Fruit fly (Drosophila melanogaster) whole organism, embryonic: ENCODE data around the gene CG5928.

Source experiments
- ATbp ChIP-seq: fragments of 200-800 bp; sonication (Bioruptor generic); optimal IDR thresholded peaks from 2 replicates; lab custom pipeline; 2017; ENCODE audit warnings: missing biosample characterization, mild to moderate bottlenecking, missing genetic modification characterization, missing genetic modification reagents
- Atf-2 ChIP-seq: fragments of 200-800 bp; sonication (Bioruptor generic); optimal IDR thresholded peaks from 2 replicates; lab custom pipeline; 2016; ENCODE audit warnings: missing biosample characterization, missing genetic modification characterization
- BtbVII ChIP-seq: fragments of 200-800 bp; sonication (Bioruptor generic); optimal IDR thresholded peaks from 3 replicates; lab custom pipeline; 2017; ENCODE audit warnings: missing biosample characterization, mild to moderate bottlenecking, missing genetic modification characterization
- Bteb2 ChIP-seq: fragments of 200-800 bp; sonication (Bioruptor generic); optimal IDR thresholded peaks from 2 replicates; lab custom pipeline; 2016; ENCODE audit warnings: missing biosample characterization, missing genetic modification characterization
- CG10274 ChIP-seq: fragments of 200-800 bp; sonication (Bioruptor generic); optimal IDR thresholded peaks from 3 replicates; lab custom pipeline; 2017; ENCODE audit warnings: missing biosample characterization, mild to moderate bottlenecking, missing genetic modification characterization
- CG12155 ChIP-seq: fragments of 200-800 bp; sonication (Bioruptor generic); optimal IDR thresholded peaks from 3 replicates; lab custom pipeline; 2016; ENCODE audit warnings: missing biosample characterization, missing genetic modification characterization
- CG1233 ChIP-seq: fragments of 200-800 bp; sonication (Bioruptor generic); optimal IDR thresholded peaks from 4 replicates; lab custom pipeline; 2018; ENCODE audit warnings: missing biosample characterization, mild to moderate bottlenecking, missing genetic modification characterization
- CG12942 ChIP-seq: fragments of 200-800 bp; sonication (Bioruptor generic); optimal IDR thresholded peaks from 3 replicates; lab custom pipeline; 2016; ENCODE audit warnings: missing biosample characterization, missing genetic modification characterization
- CG14050 ChIP-seq: fragments of 200-800 bp; sonication (Bioruptor generic); IDR thresholded peaks from 3 replicates; pipeline ENCODE4 v1.3.6; 2022; ENCODE audit warnings: missing biosample characterization, missing genetic modification characterization
- CG14441 ChIP-seq: fragments of 200-800 bp; sonication (Bioruptor generic); IDR thresholded peaks from 2 replicates; pipeline ENCODE4 v1.3.6; 2022; ENCODE audit warnings: missing biosample characterization, missing genetic modification characterization
- CG14860 ChIP-seq: fragments of 200-800 bp; sonication (Bioruptor generic); IDR thresholded peaks from 3 replicates; pipeline ENCODE4 v1.3.6; 2022; ENCODE audit warnings: missing biosample characterization, missing genetic modification characterization; ENCODE audit not compliant: partially characterized antibody
- CG18262 ChIP-seq: fragments of 200-800 bp; optimal IDR thresholded peaks from 3 replicates; lab custom pipeline; 2019; ENCODE audit warnings: missing biosample characterization, mild to moderate bottlenecking, missing genetic modification characterization, moderate library complexity
- CG2116 ChIP-seq: fragments of 200-800 bp; sonication (Bioruptor generic); optimal IDR thresholded peaks from 3 replicates; lab custom pipeline; 2018; ENCODE audit warnings: missing biosample characterization, mild to moderate bottlenecking, missing genetic modification characterization
- CG32532 ChIP-seq: fragments of 200-800 bp; sonication (Bioruptor generic); IDR thresholded peaks from 2 replicates; pipeline ENCODE4 v1.3.6; 2022; ENCODE audit warnings: missing biosample characterization, missing genetic modification characterization
- CG42726 ChIP-seq: fragments of 200-800 bp; sonication (Bioruptor generic); IDR thresholded peaks from 2 replicates; pipeline ENCODE4 v1.3.6; 2022; ENCODE audit warnings: missing biosample characterization, missing genetic modification characterization; ENCODE audit not compliant: partially characterized antibody
- CG4404 ChIP-seq: fragments of 200-800 bp; sonication (Bioruptor generic); IDR thresholded peaks from 2 replicates; pipeline ENCODE4 v1.3.6; 2022; ENCODE audit warnings: missing biosample characterization, missing genetic modification characterization
- CG5953 ChIP-seq: fragments of 200-800 bp; sonication (Bioruptor generic); IDR thresholded peaks from 2 replicates; pipeline ENCODE4 v1.3.6; 2022; ENCODE audit warnings: missing biosample characterization, missing genetic modification characterization
- CG6175 ChIP-seq: fragments of 200-800 bp; sonication (Bioruptor generic); IDR thresholded peaks from 3 replicates; pipeline ENCODE4 v1.3.6; 2022; ENCODE audit warnings: missing biosample characterization, missing genetic modification characterization
- CG7357 ChIP-seq: fragments of 200-800 bp; sonication (Bioruptor generic); IDR thresholded peaks from 3 replicates; pipeline ENCODE4 v1.3.6; 2022; ENCODE audit warnings: missing biosample characterization, missing genetic modification characterization
- CG9797 ChIP-seq: fragments of 200-800 bp; sonication (Bioruptor generic); optimal IDR thresholded peaks from 3 replicates; lab custom pipeline; 2018; ENCODE audit warnings: missing biosample characterization, mild to moderate bottlenecking, missing genetic modification characterization
- CG9932 ChIP-seq: fragments of 200-800 bp; sonication (Bioruptor generic); IDR thresholded peaks from 2 replicates; pipeline ENCODE4 v1.3.6; 2022; ENCODE audit warnings: missing biosample characterization, missing genetic modification characterization
- Doc2 ChIP-seq: fragments of 200-800 bp; sonication (Bioruptor generic); IDR thresholded peaks from 2 replicates; pipeline ENCODE4 v1.3.6; 2022; ENCODE audit warnings: missing biosample characterization, missing genetic modification characterization
- Dref ChIP-seq: fragments of 200-800 bp; sonication (Bioruptor generic); IDR thresholded peaks from 2 replicates; pipeline ENCODE4 v1.3.6; 2022; ENCODE audit warnings: missing biosample characterization, missing genetic modification characterization
- Gsc ChIP-seq: fragments of 200-800 bp; sonication (Bioruptor generic); IDR thresholded peaks from 2 replicates; pipeline ENCODE4 v1.3.6; 2022; ENCODE audit warnings: missing biosample characterization, missing genetic modification characterization
- H2.0 ChIP-seq: fragments of 200-800 bp; sonication (Bioruptor generic); IDR thresholded peaks from 2 replicates; pipeline ENCODE4 v1.3.6; 2022; ENCODE audit warnings: missing biosample characterization, missing genetic modification characterization
- HLH3B ChIP-seq: fragments of 200-800 bp; sonication (Bioruptor generic); IDR thresholded peaks from 2 replicates; pipeline ENCODE4 v1.3.6; 2022; ENCODE audit warnings: missing biosample characterization, missing genetic modification characterization
- HmgD ChIP-seq: fragments of 200-800 bp; sonication (Bioruptor generic); optimal IDR thresholded peaks from 3 replicates; lab custom pipeline; 2016; ENCODE audit warnings: missing biosample characterization, missing genetic modification characterization
- Hmx ChIP-seq: fragments of 200-800 bp; sonication (Bioruptor generic); optimal IDR thresholded peaks from 2 replicates; lab custom pipeline; 2016; ENCODE audit warnings: missing biosample characterization, missing genetic modification characterization
- Hr78 ChIP-seq, 2 experiments: fragments of 200-800 bp in 1 of 2; fragments of >200 bp in 1 of 2; sonication (Bioruptor generic) in 1 of 2; optimal IDR thresholded peaks; 2 replicates each; lab custom pipeline; 2017 to 2019; ENCODE audit warnings: missing biosample characterization in 2 of 2, missing genetic modification characterization in 2 of 2, mild to moderate bottlenecking in 1 of 2, moderate library complexity in 1 of 2
- NC2α ChIP-seq: fragments of 200-800 bp; sonication (Bioruptor generic); optimal IDR thresholded peaks from 2 replicates; lab custom pipeline; 2016; ENCODE audit warnings: missing biosample characterization, missing genetic modification characterization
- Oaz ChIP-seq: fragments of 200-800 bp; sonication (Bioruptor generic); IDR thresholded peaks from 2 replicates; pipeline ENCODE4 v1.3.6; 2022; ENCODE audit warnings: missing biosample characterization, missing genetic modification characterization
- Six4 ChIP-seq: fragments of 200-800 bp; sonication (Bioruptor generic); optimal IDR thresholded peaks from 2 replicates; lab custom pipeline; 2016; ENCODE audit warnings: missing biosample characterization, missing genetic modification characterization
- Vsx1 ChIP-seq: fragments of 200-800 bp; sonication (Bioruptor generic); optimal IDR thresholded peaks from 2 replicates; lab custom pipeline; 2017; ENCODE audit warnings: missing biosample characterization, mild to moderate bottlenecking, missing genetic modification characterization, missing genetic modification reagents
- cato ChIP-seq: fragments of 200-800 bp; sonication (Bioruptor generic); optimal IDR thresholded peaks from 2 replicates; lab custom pipeline; 2016; ENCODE audit warnings: missing biosample characterization, missing genetic modification characterization, borderline replicate concordance
- ci ChIP-seq: fragments of 200-800 bp; sonication (Bioruptor generic); IDR thresholded peaks from 3 replicates; pipeline ENCODE4 v1.3.6; 2022; ENCODE audit warnings: missing biosample characterization, missing genetic modification characterization
- eve ChIP-seq, 2 experiments: fragments of >200 bp; optimal IDR thresholded peaks; 2 replicates each; lab custom pipeline; 2017; ENCODE audit warnings: missing biosample characterization in 2 of 2, missing genetic modification characterization in 2 of 2
- gsb-n ChIP-seq: fragments of 200-800 bp; sonication (Bioruptor generic); optimal IDR thresholded peaks from 3 replicates; lab custom pipeline; 2018; ENCODE audit warnings: missing biosample characterization, mild to moderate bottlenecking, missing genetic modification characterization
- hkb ChIP-seq, 2 experiments: fragments of 200-800 bp in 1 of 2; fragments of >200 bp in 1 of 2; sonication (Bioruptor generic) in 1 of 2; IDR thresholded peaks in 1 of 2; optimal IDR thresholded peaks in 1 of 2; 2 replicates each; pipeline versions ENCODE4 v1.3.6 to Lab custom; 2017 to 2022; ENCODE audit warnings: missing biosample characterization in 1 of 2, missing genetic modification characterization in 1 of 2
- ind ChIP-seq: fragments of 200-800 bp; sonication (Bioruptor generic); optimal IDR thresholded peaks from 3 replicates; lab custom pipeline; 2016; ENCODE audit warnings: missing biosample characterization, missing genetic modification characterization
- kay ChIP-seq: fragments of 200-800 bp; sonication (Bioruptor generic); optimal IDR thresholded peaks from 2 replicates; lab custom pipeline; 2016; ENCODE audit warnings: missing biosample characterization, missing genetic modification characterization
- lbe ChIP-seq: fragments of 200-800 bp; sonication (Bioruptor generic); optimal IDR thresholded peaks from 2 replicates; lab custom pipeline; 2016; ENCODE audit warnings: missing biosample characterization, mild to moderate bottlenecking, missing genetic modification characterization
- lmd ChIP-seq: fragments of 200-800 bp; sonication (Bioruptor generic); IDR thresholded peaks from 2 replicates; pipeline ENCODE4 v1.3.6; 2022; ENCODE audit warnings: missing biosample characterization, missing genetic modification characterization
- oc ChIP-seq: fragments of 200-800 bp; sonication (Bioruptor generic); optimal IDR thresholded peaks from 2 replicates; lab custom pipeline; 2018; ENCODE audit warnings: missing biosample characterization, mild to moderate bottlenecking, missing genetic modification characterization, moderate library complexity
- pan ChIP-seq, 4 experiments: fragments of >200 bp in 3 of 4; fragments of 200-800 bp in 1 of 4; sonication (Bioruptor generic) in 1 of 4; optimal IDR thresholded peaks in 3 of 4; IDR thresholded peaks in 1 of 4; 2 replicates each; pipeline versions ENCODE4 v1.3.6 to Lab custom; 2017 to 2022; ENCODE audit warnings: missing biosample characterization in 2 of 4, missing genetic modification characterization in 2 of 4, mixed read lengths in 1 of 4
- pros ChIP-seq: fragments of 200-800 bp; sonication (Bioruptor generic); optimal IDR thresholded peaks from 3 replicates; lab custom pipeline; 2019; ENCODE audit warnings: missing biosample characterization, mild to moderate bottlenecking, missing genetic modification characterization, moderate library complexity
- row ChIP-seq: fragments of 200-800 bp; sonication (Bioruptor generic); IDR thresholded peaks from 3 replicates; pipeline ENCODE4 v1.3.6; 2022; ENCODE audit warnings: missing biosample characterization, missing genetic modification characterization
- tgo ChIP-seq: fragments of 200-800 bp; sonication (Bioruptor generic); IDR thresholded peaks from 3 replicates; pipeline ENCODE4 v1.3.6; 2022; ENCODE audit warnings: missing biosample characterization, missing genetic modification characterization
- vvl ChIP-seq: fragments of 200-800 bp; sonication (Bioruptor generic); IDR thresholded peaks from 2 replicates; pipeline ENCODE4 v1.3.6; 2022; ENCODE audit warnings: missing biosample characterization, missing genetic modification characterization
- zfh1 ChIP-seq: fragments of 200-800 bp; sonication (Bioruptor generic); IDR thresholded peaks from 3 replicates; pipeline ENCODE4 v1.3.6; 2022; ENCODE audit warnings: missing biosample characterization, missing genetic modification characterization

CG5928 gene

dm6 chrX:6059135-6059824 is 8.5 kb upstream of the CG5928 start (continued):
- TF ChIP-seq NC2α (no peak), CG6175 (GFP tag; lab: Robert Waterston, UW) (no peak), pan (optimal IDR thresholded peaks at IDR 0.05; lab: Kevin White, UChicago) (no peak), pan (GFP tag; optimal IDR thresholded peaks at IDR 0.05 in 1 of 2, IDR thresholded peaks at IDR 0.05 in 1 of 2) (peak in 1 of 2 experiments; percentile 43), Vsx1 (GFP tag; lab: Kevin White, UChicago) (no peak), CG14860 (GFP tag; lab: Robert Waterston, UW) (no peak), tgo (GFP tag; lab: Robert Waterston, UW) (0 out of 3 replicates have a peak, but pooled peaks have one; percentile 16), cato (GFP tag; lab: Kevin White, UChicago) (no peak), Bteb2 (GFP tag; lab: Kevin White, UChicago) (no peak), CG42726 (GFP tag; lab: Robert Waterston, UW) (no peak), Six4 (GFP tag; lab: Kevin White, UChicago) (no peak), hkb (optimal IDR thresholded peaks at IDR 0.05; lab: Kevin White, UChicago) (no peak), hkb (GFP tag; IDR thresholded peaks at IDR 0.05; lab: Robert Waterston, UW) (peak; percentile 47; the same call in 1 of the 2 replicates), CG7357 (GFP tag; lab: Robert Waterston, UW) (no peak), lmd (GFP tag; lab: Robert Waterston, UW) (peak; percentile 45; the same call in 1 of the 2 replicates), vvl (peak; percentile 78), CG4404 (GFP tag; lab: Robert Waterston, UW) (no peak), CG5953 (GFP tag; lab: Robert Waterston, UW) (peak; percentile 48; the same call in 1 of the 2 replicates), kay (GFP tag; lab: Kevin White, UChicago) (no peak), pros (GFP tag; lab: Kevin White, UChicago) (no peak), CG12155 (no peak), Dref (no peak), CG14441 (GFP tag; lab: Robert Waterston, UW) (peak; percentile 43; the same call in 1 of the 2 replicates), HmgD (GFP tag; lab: Kevin White, UChicago) (no peak), CG14050 (GFP tag; lab: Robert Waterston, UW) (no peak), gsb-n (tag; lab: Kevin White, UChicago) (no peak), HLH3B (GFP tag; lab: Robert Waterston, UW) (peak; percentile 38; the same call in 1 of the 2 replicates), CG12942 (GFP tag; lab: Kevin White, UChicago) (no peak), BtbVII (GFP tag; lab: Kevin White, UChicago) (no peak), zfh1 (GFP tag; lab: Robert Waterston, UW) (peak; percentile 60; the same call in 2 of the 3 replicates), lbe (GFP tag; lab: Kevin White, UChicago) (no peak), CG1233 (GFP tag; lab: Kevin White, UChicago) (no peak), CG9932 (GFP tag; lab: Robert Waterston, UW) (no peak), row (GFP tag; lab: Robert Waterston, UW) (peak; percentile 37; the same call in 2 of the 3 replicates), ATbp (GFP tag; lab: Kevin White, UChicago) (peak; percentile 49), ind (peak; percentile 29), ci (peak; percentile 70; the same call in 2 of the 3 replicates), H2.0 (GFP tag; lab: Robert Waterston, UW) (peak; percentile 41; the same call in 1 of the 2 replicates), CG10274 (GFP tag; lab: Kevin White, UChicago) (no peak), Hr78 (GFP tag; optimal IDR thresholded peaks at IDR 0.05; lab: Kevin White, UChicago) (no peak), Doc2 (GFP tag; lab: Robert Waterston, UW) (no peak), CG18262 (tag; lab: Kevin White, UChicago) (no peak), CG9797 (GFP tag; lab: Kevin White, UChicago) (no peak), oc (tag; lab: Kevin White, UChicago) (peak; percentile 6), Oaz (GFP tag; lab: Robert Waterston, UW) (no peak), CG2116 (GFP tag; lab: Kevin White, UChicago) (no peak), CG32532 (GFP tag; lab: Robert Waterston, UW) (no peak), Hmx (GFP tag; lab: Kevin White, UChicago) (no peak), Gsc (GFP tag; lab: Robert Waterston, UW) (no peak), Atf-2 (GFP tag; lab: Kevin White, UChicago) (no peak), eve (GFP tag; optimal IDR thresholded peaks at IDR 0.05; lab: Kevin White, UChicago) (no peak)
